Worm (Caenorhabditis elegans) whole organism, L4 larva: ENCODE measurements around the gene T07H8.11.

Experiments
- D1046.2 ChIP-seq: fragments of 200-800 bp; sonication (Bioruptor generic); IDR thresholded peaks from 2 replicates; pipeline ENCODE4 v1.3.6; 2022; ENCODE audit warnings: missing genetic modification characterization, missing compliant biosample characterization
- F10B5.3 ChIP-seq: sonication (generic microtip); optimal IDR thresholded peaks from 2 replicates; lab custom pipeline; 2016; ENCODE audit warnings: mild to moderate bottlenecking, missing genetic modification characterization, missing compliant biosample characterization
- F26F4.8 ChIP-seq: fragments of 200-800 bp; sonication (Bioruptor generic); conservative IDR thresholded peaks from 2 replicates; pipeline ENCODE4 v1.3.6; 2022; ENCODE audit warnings: missing genetic modification characterization, missing compliant biosample characterization
- F49E8.2 ChIP-seq: sonication (generic microtip); optimal IDR thresholded peaks from 2 replicates; lab custom pipeline; 2016; ENCODE audit warnings: missing compliant biosample characterization, mild to moderate bottlenecking, missing genetic modification characterization, borderline replicate concordance
- R02D3.7 ChIP-seq: fragments of 150-350 bp; sonication (generic microtip); optimal IDR thresholded peaks from 3 replicates; lab custom pipeline; 2014; ENCODE audit warnings: missing biosample characterization, missing genetic modification characterization
- T26A8.4 ChIP-seq: fragments of 200-800 bp; sonication (Bioruptor generic); IDR thresholded peaks from 2 replicates; pipeline ENCODE4 v1.3.6; 2022; ENCODE audit warnings: missing genetic modification characterization, missing compliant biosample characterization
- Y48G9A.11 ChIP-seq: fragments of 200-800 bp; sonication (Bioruptor generic); IDR thresholded peaks from 2 replicates; pipeline ENCODE4 v1.3.6; 2022; ENCODE audit warnings: missing genetic modification reagents, missing genetic modification characterization, missing compliant biosample characterization
- Y5F2A.4 ChIP-seq: fragments of 200-800 bp; sonication (Bioruptor generic); optimal IDR thresholded peaks from 2 replicates; lab custom pipeline; 2018; ENCODE audit warnings: mild to moderate bottlenecking, missing genetic modification characterization, missing compliant biosample characterization
- ZK337.2 ChIP-seq: fragments of 200-800 bp; sonication (Bioruptor generic); IDR thresholded peaks from 2 replicates; pipeline ENCODE4 v1.3.6; 2022; ENCODE audit warnings: missing genetic modification reagents, missing genetic modification characterization, missing compliant biosample characterization
- ZK546.5 ChIP-seq, 2 experiments: sonication (generic microtip); optimal IDR thresholded peaks; 2 replicates each; lab custom pipeline; 2017; ENCODE audit warnings: missing biosample characterization in 2 of 2, missing genetic modification characterization in 2 of 2
- aha-1 ChIP-seq: fragments of 150-350 bp; peaks from one replicate; lab custom pipeline; 2014; ENCODE audit warnings: missing biosample characterization, missing genetic modification characterization
- aly-2 ChIP-seq: sonication (generic microtip); optimal IDR thresholded peaks from 2 replicates; lab custom pipeline; 2018; ENCODE audit warnings: missing biosample characterization, missing genetic modification characterization
- attf-4 ChIP-seq: sonication (generic microtip); optimal IDR thresholded peaks from 3 replicates; lab custom pipeline; 2017; ENCODE audit warnings: missing biosample characterization, missing genetic modification characterization
- ceh-20 ChIP-seq: fragments of 200-800 bp; sonication (Bioruptor generic); IDR thresholded peaks from 2 replicates; pipeline ENCODE4 v1.3.6; 2022; ENCODE audit warnings: missing genetic modification reagents, missing genetic modification characterization, missing compliant biosample characterization
- ceh-28 ChIP-seq: fragments of 150-350 bp; optimal IDR thresholded peaks from 2 replicates; lab custom pipeline; 2014; ENCODE audit warnings: missing biosample characterization, missing genetic modification reagents, missing genetic modification characterization
- ceh-32 ChIP-seq: sonication (generic microtip); optimal IDR thresholded peaks from 2 replicates; lab custom pipeline; 2016; ENCODE audit warnings: mild to moderate bottlenecking, missing genetic modification characterization, missing compliant biosample characterization; ENCODE audit not compliant: poor library complexity
- ceh-44 ChIP-seq: fragments of 200-800 bp; sonication (Bioruptor generic); IDR thresholded peaks from 2 replicates; pipeline ENCODE4 v1.3.6; 2022; ENCODE audit warnings: missing genetic modification reagents, missing genetic modification characterization, missing compliant biosample characterization
- ceh-62 ChIP-seq: sonication (generic microtip); optimal IDR thresholded peaks from 2 replicates; lab custom pipeline; 2017; ENCODE audit warnings: missing biosample characterization, missing genetic modification characterization
- daf-16 ChIP-seq, 3 experiments: sonication (generic microtip); optimal IDR thresholded peaks; 2 replicates each; lab custom pipeline; 2016 to 2017; ENCODE audit warnings: missing genetic modification characterization in 3 of 3, missing genetic modification reagents in 3 of 3, mild to moderate bottlenecking in 2 of 3, missing compliant biosample characterization in 2 of 3, missing biosample characterization in 1 of 3, moderate library complexity in 1 of 3
- daf-19 ChIP-seq: fragments of 200-800 bp; sonication (Bioruptor generic); conservative IDR thresholded peaks from 2 replicates; pipeline ENCODE4 v1.3.6; 2022; ENCODE audit warnings: missing genetic modification characterization, missing compliant biosample characterization
- dmd-6 ChIP-seq: fragments of 200-800 bp; sonication (Bioruptor generic); IDR thresholded peaks from 2 replicates; pipeline ENCODE4 v1.3.6; 2022; ENCODE audit warnings: missing genetic modification reagents, missing genetic modification characterization, missing compliant biosample characterization
- dmd-8 ChIP-seq: fragments of 200-800 bp; sonication (Bioruptor generic); IDR thresholded peaks from 2 replicates; pipeline ENCODE4 v1.3.6; 2022; ENCODE audit warnings: missing genetic modification characterization, missing compliant biosample characterization
- dmd-9 ChIP-seq: fragments of 200-800 bp; sonication (Bioruptor generic); IDR thresholded peaks from 2 replicates; pipeline ENCODE4 v1.3.6; 2022; ENCODE audit warnings: missing genetic modification reagents, missing genetic modification characterization, missing compliant biosample characterization
- dve-1 ChIP-seq: sonication (generic microtip); optimal IDR thresholded peaks from 2 replicates; lab custom pipeline; 2017; ENCODE audit warnings: antibody characterized with exemption, mild to moderate bottlenecking, missing genetic modification characterization, missing compliant biosample characterization; ENCODE audit not compliant: insufficient read depth
- fos-1 ChIP-seq: fragments of 150-350 bp; optimal IDR thresholded peaks from 2 replicates; lab custom pipeline; 2014; ENCODE audit warnings: missing biosample characterization, missing genetic modification characterization
- hif-1 ChIP-seq, 2 experiments: sonication (generic microtip); optimal IDR thresholded peaks; 2 replicates each; lab custom pipeline; 2016 to 2017; ENCODE audit warnings: missing compliant biosample characterization in 2 of 2, missing genetic modification characterization in 2 of 2, missing genetic modification reagents in 2 of 2, missing genotype in 2 of 2, mild to moderate bottlenecking in 1 of 2
- hlh-11 ChIP-seq: fragments of 200-800 bp; sonication (Bioruptor generic); optimal IDR thresholded peaks from 2 replicates; lab custom pipeline; 2018; ENCODE audit warnings: mild to moderate bottlenecking, missing genetic modification characterization, missing compliant biosample characterization
- jun-1 ChIP-seq: fragments of 150-350 bp; optimal IDR thresholded peaks from 2 replicates; lab custom pipeline; 2014; ENCODE audit warnings: missing biosample characterization, missing genetic modification reagents, missing genetic modification characterization
- lin-1 ChIP-seq: fragments of 200-800 bp; sonication (Bioruptor generic); IDR thresholded peaks from 2 replicates; pipeline ENCODE4 v1.3.6; 2022; ENCODE audit warnings: missing genetic modification reagents, missing genetic modification characterization, missing compliant biosample characterization
- lin-15B ChIP-seq: fragments of 150-350 bp; sonication (generic microtip); optimal IDR thresholded peaks from 3 replicates; lab custom pipeline; 2014; ENCODE audit warnings: missing biosample characterization, missing genetic modification characterization
- lin-38 ChIP-seq: fragments of 200-800 bp; sonication (Bioruptor generic); IDR thresholded peaks from 2 replicates; pipeline ENCODE4 v1.3.6; 2022; ENCODE audit warnings: missing genetic modification reagents, missing genetic modification characterization, missing compliant biosample characterization
- lsy-2 ChIP-seq, 2 experiments: fragments of 150-350 bp in 1 of 2; sonication (generic microtip) in 1 of 2; optimal IDR thresholded peaks; 2 replicates each; lab custom pipeline; 2014 to 2017; ENCODE audit warnings: missing biosample characterization in 2 of 2, missing genetic modification characterization in 2 of 2
- mdt-29 ChIP-seq: fragments of 200-800 bp; sonication (Bioruptor generic); IDR thresholded peaks from 2 replicates; pipeline ENCODE4 v1.3.6; 2022; ENCODE audit warnings: missing genetic modification reagents, missing genetic modification characterization, missing compliant biosample characterization
- mep-1 ChIP-seq: fragments of 150-350 bp; sonication (generic microtip); optimal IDR thresholded peaks from 3 replicates; lab custom pipeline; 2014; ENCODE audit warnings: missing biosample characterization, missing genetic modification characterization
- mes-2 ChIP-seq: sonication (generic microtip); optimal IDR thresholded peaks from 2 replicates; lab custom pipeline; 2016; ENCODE audit warnings: missing genotype, mild to moderate bottlenecking, missing genetic modification characterization, missing compliant biosample characterization; ENCODE audit not compliant: poor library complexity, severe bottlenecking
- mxl-3 ChIP-seq: fragments of 200-800 bp; sonication (Bioruptor generic); optimal IDR thresholded peaks from 2 replicates; lab custom pipeline; 2018; ENCODE audit warnings: mild to moderate bottlenecking, missing genetic modification characterization, missing compliant biosample characterization
- nhr-237 ChIP-seq: sonication (generic microtip); optimal IDR thresholded peaks from 2 replicates; lab custom pipeline; 2017; ENCODE audit warnings: missing biosample characterization, missing genetic modification characterization
- nhr-28 ChIP-seq: fragments of 150-350 bp; optimal IDR thresholded peaks from 2 replicates; lab custom pipeline; 2014; ENCODE audit warnings: missing biosample characterization, missing genetic modification characterization
- nhr-6 ChIP-seq: fragments of 150-350 bp; optimal IDR thresholded peaks from 2 replicates; lab custom pipeline; 2014; ENCODE audit warnings: missing biosample characterization, missing genetic modification characterization
- pha-4 ChIP-seq, 2 experiments: fragments of 150-350 bp in 1 of 2; fragments of 200-800 bp in 1 of 2; sonication (Bioruptor generic) in 1 of 2; IDR thresholded peaks in 1 of 2; optimal IDR thresholded peaks in 1 of 2; 2 replicates each; pipeline versions ENCODE4 v1.3.6 to Lab custom; 2014 to 2022; ENCODE audit warnings: missing genetic modification characterization in 2 of 2, missing genetic modification reagents in 2 of 2, missing biosample characterization in 1 of 2, missing compliant biosample characterization in 1 of 2
- php-3 ChIP-seq: fragments of 200-800 bp; sonication (Bioruptor generic); IDR thresholded peaks from 2 replicates; pipeline ENCODE4 v1.3.6; 2022; ENCODE audit warnings: missing genetic modification reagents, missing genetic modification characterization, missing compliant biosample characterization
- pqm-1 ChIP-seq: sonication (generic microtip); optimal IDR thresholded peaks from 2 replicates; lab custom pipeline; 2017; ENCODE audit warnings: missing biosample characterization, missing genetic modification characterization
- sdz-12 ChIP-seq: fragments of 200-800 bp; sonication (Bioruptor generic); optimal IDR thresholded peaks from 2 replicates; lab custom pipeline; 2018; ENCODE audit warnings: mild to moderate bottlenecking, missing genetic modification characterization, missing compliant biosample characterization
- skn-1 ChIP-seq: fragments of 150-350 bp; optimal IDR thresholded peaks from 2 replicates; lab custom pipeline; 2014; ENCODE audit warnings: missing biosample characterization, missing genetic modification characterization
- spr-3 ChIP-seq: fragments of 200-800 bp; sonication (Bioruptor generic); optimal IDR thresholded peaks from 2 replicates; lab custom pipeline; 2018; ENCODE audit warnings: mild to moderate bottlenecking, missing genetic modification characterization, missing compliant biosample characterization
- tag-97 ChIP-seq: fragments of 200-800 bp; sonication (Bioruptor generic); IDR thresholded peaks from 2 replicates; pipeline ENCODE4 v1.3.6; 2022; ENCODE audit warnings: missing genetic modification characterization, missing compliant biosample characterization
- zag-1 ChIP-seq: fragments of 150-350 bp; optimal IDR thresholded peaks from 2 replicates; lab custom pipeline; 2014; ENCODE audit warnings: missing biosample characterization, missing genetic modification characterization
- zfp-3 ChIP-seq: fragments of 200-800 bp; sonication (Bioruptor generic); conservative IDR thresholded peaks from 2 replicates; pipeline ENCODE4 v1.3.6; 2022; ENCODE audit warnings: missing genetic modification reagents, missing genetic modification characterization, missing compliant biosample characterization
- zip-11 ChIP-seq: fragments of 200-800 bp; sonication (Bioruptor generic); IDR thresholded peaks from 2 replicates; pipeline ENCODE4 v1.3.6; 2022; ENCODE audit warnings: missing genetic modification characterization, missing compliant biosample characterization
- zip-2 ChIP-seq: fragments of 150-350 bp; optimal IDR thresholded peaks from 2 replicates; lab custom pipeline; 2014; ENCODE audit warnings: missing biosample characterization, missing genetic modification characterization

The T07H8.11 gene

ce11 chrV:6998303-6998884 is 47.2 kb upstream of the T07H8.11 start, which contains the start of gene nhr-42 (continued):
- TF ChIP-seq mes-2 (tag; lab: Kevin White, UChicago) (no peak), php-3 (GFP tag; lab: Robert Waterston, UW) (no peak), dmd-9 (GFP tag; lab: Robert Waterston, UW) (no peak), ceh-28 (no peak), ZK337.2 (no peak), spr-3 (GFP tag; lab: Kevin White, UChicago) (no peak), hlh-11 (tag; lab: Kevin White, UChicago) (peak; percentile 52), tag-97 (GFP tag; lab: Robert Waterston, UW) (no peak), ceh-44 (GFP tag; lab: Robert Waterston, UW) (no peak), ceh-20 (GFP tag; lab: Robert Waterston, UW) (no peak), nhr-237 (tag; lab: Kevin White, UChicago) (no peak), pqm-1 (tag; lab: Kevin White, UChicago) (peak; percentile 22), zip-11 (GFP tag; lab: Robert Waterston, UW) (no peak), lin-1 (GFP tag; lab: Robert Waterston, UW) (no peak), mxl-3 (GFP tag; lab: Kevin White, UChicago) (peak; percentile 38), attf-4 (no peak), hif-1 (tag; optimal IDR thresholded peaks at IDR 0.05; lab: Kevin White, UChicago) (peak in 1 of 2 experiments; percentile 57), ceh-32 (no peak), F49E8.2 (tag; lab: Kevin White, UChicago) (no peak), nhr-28 (peak; percentile 79), sdz-12 (GFP tag; lab: Kevin White, UChicago) (no peak), R02D3.7 (no peak), ZK546.5 (tag; optimal IDR thresholded peaks at IDR 0.05; lab: Kevin White, UChicago) (no peak), dve-1 (tag; lab: Kevin White, UChicago) (peak; percentile 19), lsy-2 (tag; optimal IDR thresholded peaks at IDR 0.05; lab: Kevin White, UChicago) (peak in 1 of 2 experiments; percentile 20), skn-1 (tag; lab: Kevin White, UChicago) (no peak), lin-38 (GFP tag; lab: Robert Waterston, UW) (no peak), mep-1 (peak; percentile 20), F10B5.3 (tag; lab: Kevin White, UChicago) (no peak), daf-16 (GFP tag; optimal IDR thresholded peaks at IDR 0.05; lab: Kevin White, UChicago) (no peak), daf-16 (tag; optimal IDR thresholded peaks at IDR 0.05; lab: Kevin White, UChicago) (peak; percentile 51), Y48G9A.11 (GFP tag; lab: Robert Waterston, UW) (no peak), aly-2 (tag; lab: Kevin White, UChicago) (no peak), mdt-29 (no peak), dmd-6 (peak; percentile 54), aha-1 (tag; lab: Kevin White, UChicago) (peak; percentile 73), zfp-3 (GFP tag; lab: Robert Waterston, UW) (no peak)

ce11 chrV:6997041-6997552 is 45.9 kb upstream of the T07H8.11 start, which contains the start of gene nhr-107:
TSS of gene nhr-107 (minus strand) at chrV:6997091.
- TF ChIP-seq pha-4 (GFP tag; IDR thresholded peaks at IDR 0.05; lab: Robert Waterston, UW) (no peak), pha-4 (tag; optimal IDR thresholded peaks at IDR 0.05; lab: Kevin White, UChicago) (no peak), T26A8.4 (GFP tag; lab: Robert Waterston, UW) (no peak), D1046.2 (GFP tag; lab: Robert Waterston, UW) (no peak), zag-1 (tag; lab: Kevin White, UChicago) (no peak), jun-1 (no peak), daf-19 (GFP tag; lab: Robert Waterston, UW) (no peak), dmd-8 (GFP tag; lab: Robert Waterston, UW) (no peak), daf-16 (GFP tag; optimal IDR thresholded peaks at IDR 0.05; lab: Kevin White, UChicago) (no peak), daf-16 (tag; optimal IDR thresholded peaks at IDR 0.05; lab: Kevin White, UChicago) (peak; percentile 78), mes-2 (tag; lab: Kevin White, UChicago) (no peak), lin-15B (tag; lab: Kevin White, UChicago) (no peak), ZK337.2 (no peak), dmd-6 (peak; percentile 13), Y5F2A.4 (GFP tag; lab: Kevin White, UChicago) (no peak), zip-2 (tag; lab: Kevin White, UChicago) (no peak), ceh-62 (tag; lab: Kevin White, UChicago) (no peak), fos-1 (tag; lab: Kevin White, UChicago) (no peak), nhr-6 (tag; lab: Kevin White, UChicago) (no peak), F26F4.8 (GFP tag; lab: Robert Waterston, UW) (no peak)
